Fruit fly (Drosophila melanogaster) whole organism, larva: ENCODE data around the gene nyo.

Experiments
- noc ChIP-seq: fragments of 200-800 bp; sonication (Bioruptor generic); optimal IDR thresholded peaks from 3 replicates; lab custom pipeline; 2019; ENCODE audit warnings: missing biosample characterization, mild to moderate bottlenecking, missing genetic modification characterization, moderate library complexity

nyo gene

dm6 chr3R:31571885-31572292 is 29.1 kb downstream of the nyo start, which contains the start of gene gammaCOP:
gammaCOP (plus strand) TSS chr3R:31572143.
- no peak for TF ChIP-seq noc

- no peak for TF ChIP-seq noc
Measured at dm6 chr3R:31577351-31577750, 34.5 kb downstream of the nyo start.

dm6 chr3R:31580032-31580431 is 37.2 kb downstream of the nyo start:
- no peak for TF ChIP-seq noc

- TF ChIP-seq noc = no peak
Measured at dm6 chr3R:31580586-31580994, 37.8 kb downstream of the nyo start, which contains the start of the genes pygo and rod. pygo (minus strand) TSS chr3R:31580699. rod (plus strand) TSS chr3R:31580951.

- TF ChIP-seq noc = peak; percentile 100
Measured at dm6 chr3R:31588374-31588773, 45.5 kb downstream of the nyo start, which contains the start of gene CG1635. CG1635 (plus strand) TSS chr3R:31588673.

dm6 chr3R:31590281-31590680 is 47.4 kb downstream of the nyo start, which contains the start of gene CG1638:
CG1638 (plus strand) TSS chr3R:31590581.
- TF ChIP-seq noc = no peak

dm6 chr3R:31592256-31592879 is 49.5 kb downstream of the nyo start, which contains the start of gene CG1774:
CG1774 (plus strand) TSS chr3R:31592803.
- peak; percentile 95 for TF ChIP-seq noc

- no peak for TF ChIP-seq noc
Measured at dm6 chr3R:31596071-31596883, 53.4 kb downstream of the nyo start, which contains the start of gene RpL6. RpL6 (minus strand) TSS chr3R:31596204.

dm6 chr3R:31597736-31598431 is 55.1 kb downstream of the nyo start:
- no peak for TF ChIP-seq noc

- peak; percentile 67 for TF ChIP-seq noc
Measured at dm6 chr3R:31599538-31600313, 56.9 kb downstream of the nyo start.

dm6 chr3R:31603246-31603645 is 60.4 kb downstream of the nyo start:
- no peak for TF ChIP-seq noc

- TF ChIP-seq noc = no peak
Measured at dm6 chr3R:31603655-31604054, 60.8 kb downstream of the nyo start.

dm6 chr3R:31604409-31605116 is 61.7 kb downstream of the nyo start:
- no peak for TF ChIP-seq noc

- TF ChIP-seq noc = no peak
Measured at dm6 chr3R:31605117-31605432, 62.2 kb downstream of the nyo start.

- TF ChIP-seq noc = no peak
Measured at dm6 chr3R:31605790-31606189, 63.0 kb downstream of the nyo start.
